Fruit fly (Drosophila melanogaster): ENCODE results near the gene CG6865.

- TF ChIP-seq CG8478 (optimal IDR thresholded peaks at IDR 0.05), result no peak
- TF ChIP-seq CTCF (optimal IDR thresholded peaks at IDR 0.05), result no peak
Observed at dm6 chr3L:18834924-18835323, 28.5 kb upstream of the CG6865 start.
